Fruit fly (Drosophila melanogaster) Kc167 (cell line): Measurements from ENCODE around the gene ghi.

Experiments
- Myc ChIP-seq: fragments of >200 bp; optimal IDR thresholded peaks from 2 replicates; lab custom pipeline; 2017; ENCODE audit warnings: missing external identifiers
- Sin3A ChIP-seq: fragments of >200 bp; optimal IDR thresholded peaks from 2 replicates; lab custom pipeline; 2018; ENCODE audit warnings: missing external identifiers
- h ChIP-seq: fragments of >200 bp; optimal IDR thresholded peaks from 3 replicates; lab custom pipeline; 2018; ENCODE audit warnings: missing external identifiers
- insv ChIP-seq: fragments of >200 bp; optimal IDR thresholded peaks from 3 replicates; lab custom pipeline; 2018; ENCODE audit warnings: missing external identifiers
- psq ChIP-seq: fragments of >200 bp; optimal IDR thresholded peaks from 2 replicates; lab custom pipeline; 2017; ENCODE audit warnings: missing external identifiers
- ttk ChIP-seq: sonication (Bioruptor generic); optimal IDR thresholded peaks from 2 replicates; lab custom pipeline; 2017; ENCODE audit warnings: missing external identifiers

DNA sequence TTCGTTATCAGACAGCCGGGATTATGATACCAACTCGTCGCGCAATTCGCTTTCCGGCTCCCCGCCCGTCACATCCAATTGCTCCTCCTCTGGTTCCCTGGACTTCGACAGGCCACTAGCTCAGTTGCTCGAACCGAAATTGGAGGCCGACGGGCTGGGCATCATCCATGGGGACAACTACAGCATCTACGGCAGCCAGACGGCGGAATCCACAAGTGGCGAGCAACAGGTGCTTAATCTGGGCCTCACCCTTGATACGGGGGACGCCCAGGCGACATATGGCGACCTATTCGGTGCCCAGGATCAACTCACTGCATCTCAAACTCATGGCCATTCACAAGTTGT, 21.1 kb upstream of the ghi start:
- TF ChIP-seq insv (lab: Kevin White, UChicago) = no peak
- no peak for TF ChIP-seq h
- no peak for TF ChIP-seq ttk (lab: Kevin White, UChicago)
- no peak for TF ChIP-seq Myc (lab: Kevin White, UChicago)
- TF ChIP-seq psq (lab: Kevin White, UChicago) = no peak
- TF ChIP-seq Sin3A (lab: Kevin White, UChicago) = no peak
